Worm (Caenorhabditis elegans) whole organism, L4 larva: ENCODE data around the gene T18D3.9.

ENCODE experiments used
- F10B5.3 ChIP-seq: sonication (generic microtip); optimal IDR thresholded peaks from 2 replicates; lab custom pipeline; 2016; ENCODE audit warnings: mild to moderate bottlenecking, missing genetic modification characterization, missing compliant biosample characterization
- F26F4.8 ChIP-seq: fragments of 200-800 bp; sonication (Bioruptor generic); conservative IDR thresholded peaks from 2 replicates; pipeline ENCODE4 v1.3.6; 2022; ENCODE audit warnings: missing genetic modification characterization, missing compliant biosample characterization
- T20F7.1 ChIP-seq: fragments of 200-800 bp; sonication (Bioruptor generic); optimal IDR thresholded peaks from 2 replicates; lab custom pipeline; 2018; ENCODE audit warnings: mild to moderate bottlenecking, missing genetic modification characterization, missing compliant biosample characterization
- T26A8.4 ChIP-seq: fragments of 200-800 bp; sonication (Bioruptor generic); IDR thresholded peaks from 2 replicates; pipeline ENCODE4 v1.3.6; 2022; ENCODE audit warnings: missing genetic modification characterization, missing compliant biosample characterization
- ZK337.2 ChIP-seq: fragments of 200-800 bp; sonication (Bioruptor generic); IDR thresholded peaks from 2 replicates; pipeline ENCODE4 v1.3.6; 2022; ENCODE audit warnings: missing genetic modification reagents, missing genetic modification characterization, missing compliant biosample characterization
- aha-1 ChIP-seq: fragments of 150-350 bp; peaks from one replicate; lab custom pipeline; 2014; ENCODE audit warnings: missing biosample characterization, missing genetic modification characterization
- ceh-20 ChIP-seq: fragments of 200-800 bp; sonication (Bioruptor generic); IDR thresholded peaks from 2 replicates; pipeline ENCODE4 v1.3.6; 2022; ENCODE audit warnings: missing genetic modification reagents, missing genetic modification characterization, missing compliant biosample characterization
- daf-16 ChIP-seq, 3 experiments: sonication (generic microtip); optimal IDR thresholded peaks; 2 replicates each; lab custom pipeline; 2016 to 2017; ENCODE audit warnings: missing genetic modification characterization in 3 of 3, missing genetic modification reagents in 3 of 3, mild to moderate bottlenecking in 2 of 3, missing compliant biosample characterization in 2 of 3, missing biosample characterization in 1 of 3, moderate library complexity in 1 of 3
- daf-19 ChIP-seq: fragments of 200-800 bp; sonication (Bioruptor generic); conservative IDR thresholded peaks from 2 replicates; pipeline ENCODE4 v1.3.6; 2022; ENCODE audit warnings: missing genetic modification characterization, missing compliant biosample characterization
- dmd-6 ChIP-seq: fragments of 200-800 bp; sonication (Bioruptor generic); IDR thresholded peaks from 2 replicates; pipeline ENCODE4 v1.3.6; 2022; ENCODE audit warnings: missing genetic modification reagents, missing genetic modification characterization, missing compliant biosample characterization
- dmd-9 ChIP-seq: fragments of 200-800 bp; sonication (Bioruptor generic); IDR thresholded peaks from 2 replicates; pipeline ENCODE4 v1.3.6; 2022; ENCODE audit warnings: missing genetic modification reagents, missing genetic modification characterization, missing compliant biosample characterization
- egl-27 ChIP-seq: sonication (generic microtip); optimal IDR thresholded peaks from 3 replicates; lab custom pipeline; 2017; ENCODE audit warnings: missing biosample characterization, missing genetic modification reagents, missing genetic modification characterization
- fos-1 ChIP-seq: fragments of 150-350 bp; optimal IDR thresholded peaks from 2 replicates; lab custom pipeline; 2014; ENCODE audit warnings: missing biosample characterization, missing genetic modification characterization
- hlh-30 ChIP-seq: sonication (generic microtip); optimal IDR thresholded peaks from 2 replicates; lab custom pipeline; 2017; ENCODE audit warnings: antibody characterized with exemption, mild to moderate bottlenecking, missing genetic modification characterization, missing compliant biosample characterization; ENCODE audit not compliant: insufficient read depth
- hmg-1.1 ChIP-seq: fragments of 200-800 bp; sonication (Bioruptor generic); IDR thresholded peaks from 2 replicates; pipeline ENCODE4 v1.3.6; 2022; ENCODE audit warnings: missing genetic modification reagents, missing genetic modification characterization, missing compliant biosample characterization
- lim-7 ChIP-seq: fragments of 200-800 bp; sonication (Bioruptor generic); IDR thresholded peaks from 2 replicates; pipeline ENCODE4 v1.3.6; 2022; ENCODE audit warnings: missing genetic modification characterization, missing compliant biosample characterization
- lin-13 ChIP-seq: fragments of 150-350 bp; optimal IDR thresholded peaks from 2 replicates; lab custom pipeline; 2014; ENCODE audit warnings: missing biosample characterization, missing genetic modification reagents, missing genetic modification characterization
- lin-15B ChIP-seq: fragments of 150-350 bp; sonication (generic microtip); optimal IDR thresholded peaks from 3 replicates; lab custom pipeline; 2014; ENCODE audit warnings: missing biosample characterization, missing genetic modification characterization
- lin-29 ChIP-seq: fragments of 200-800 bp; sonication (Bioruptor generic); IDR thresholded peaks from 2 replicates; pipeline ENCODE4 v1.3.6; 2022; ENCODE audit warnings: missing genetic modification reagents, missing genetic modification characterization, missing compliant biosample characterization
- lin-38 ChIP-seq: fragments of 200-800 bp; sonication (Bioruptor generic); IDR thresholded peaks from 2 replicates; pipeline ENCODE4 v1.3.6; 2022; ENCODE audit warnings: missing genetic modification reagents, missing genetic modification characterization, missing compliant biosample characterization
- lir-3 ChIP-seq: sonication (generic microtip); optimal IDR thresholded peaks from 2 replicates; lab custom pipeline; 2016; ENCODE audit warnings: mild to moderate bottlenecking, missing genetic modification characterization, missing compliant biosample characterization
- madf-9 ChIP-seq: fragments of 200-800 bp; sonication (Bioruptor generic); conservative IDR thresholded peaks from 2 replicates; pipeline ENCODE4 v1.3.6; 2022; ENCODE audit warnings: missing genetic modification reagents, missing genetic modification characterization, missing compliant biosample characterization
- mdl-1 ChIP-seq, 2 experiments: fragments of 150-350 bp in 1 of 2; sonication (generic microtip) in 1 of 2; optimal IDR thresholded peaks; 2 replicates each; lab custom pipeline; 2014 to 2017; ENCODE audit warnings: missing biosample characterization in 2 of 2, missing genetic modification characterization in 2 of 2
- mes-2 ChIP-seq: sonication (generic microtip); optimal IDR thresholded peaks from 2 replicates; lab custom pipeline; 2016; ENCODE audit warnings: missing genotype, mild to moderate bottlenecking, missing genetic modification characterization, missing compliant biosample characterization; ENCODE audit not compliant: poor library complexity, severe bottlenecking
- mxl-3 ChIP-seq: fragments of 200-800 bp; sonication (Bioruptor generic); optimal IDR thresholded peaks from 2 replicates; lab custom pipeline; 2018; ENCODE audit warnings: mild to moderate bottlenecking, missing genetic modification characterization, missing compliant biosample characterization
- nhr-11 ChIP-seq: fragments of 150-350 bp; optimal IDR thresholded peaks from 2 replicates; lab custom pipeline; 2014; ENCODE audit warnings: missing biosample characterization, missing genetic modification characterization
- nhr-111 ChIP-seq: fragments of 200-800 bp; sonication (Bioruptor generic); optimal IDR thresholded peaks from 2 replicates; lab custom pipeline; 2018; ENCODE audit warnings: mild to moderate bottlenecking, missing genetic modification characterization, missing compliant biosample characterization
- nhr-28 ChIP-seq: fragments of 150-350 bp; optimal IDR thresholded peaks from 2 replicates; lab custom pipeline; 2014; ENCODE audit warnings: missing biosample characterization, missing genetic modification characterization
- nhr-42 ChIP-seq: fragments of 200-800 bp; sonication (Bioruptor generic); IDR thresholded peaks from 2 replicates; pipeline ENCODE4 v1.3.6; 2022; ENCODE audit warnings: missing genetic modification characterization, missing compliant biosample characterization
- nhr-6 ChIP-seq: fragments of 150-350 bp; optimal IDR thresholded peaks from 2 replicates; lab custom pipeline; 2014; ENCODE audit warnings: missing biosample characterization, missing genetic modification characterization
- nhr-76 ChIP-seq: fragments of 150-350 bp; optimal IDR thresholded peaks from 2 replicates; lab custom pipeline; 2014; ENCODE audit warnings: missing biosample characterization, missing genetic modification characterization
- pha-4 ChIP-seq, 2 experiments: fragments of 150-350 bp in 1 of 2; fragments of 200-800 bp in 1 of 2; sonication (Bioruptor generic) in 1 of 2; IDR thresholded peaks in 1 of 2; optimal IDR thresholded peaks in 1 of 2; 2 replicates each; pipeline versions ENCODE4 v1.3.6 to Lab custom; 2014 to 2022; ENCODE audit warnings: missing genetic modification characterization in 2 of 2, missing genetic modification reagents in 2 of 2, missing biosample characterization in 1 of 2, missing compliant biosample characterization in 1 of 2
- php-3 ChIP-seq: fragments of 200-800 bp; sonication (Bioruptor generic); IDR thresholded peaks from 2 replicates; pipeline ENCODE4 v1.3.6; 2022; ENCODE audit warnings: missing genetic modification reagents, missing genetic modification characterization, missing compliant biosample characterization
- saeg-2 ChIP-seq: fragments of 200-800 bp; sonication (Bioruptor generic); IDR thresholded peaks from 2 replicates; pipeline ENCODE4 v1.3.6; 2022; ENCODE audit warnings: missing genetic modification reagents, missing genetic modification characterization, missing compliant biosample characterization
- sdz-12 ChIP-seq: fragments of 200-800 bp; sonication (Bioruptor generic); optimal IDR thresholded peaks from 2 replicates; lab custom pipeline; 2018; ENCODE audit warnings: mild to moderate bottlenecking, missing genetic modification characterization, missing compliant biosample characterization
- snpc-4 ChIP-seq: fragments of 150-350 bp; optimal IDR thresholded peaks from 2 replicates; lab custom pipeline; 2014; ENCODE audit warnings: missing biosample characterization, missing genetic modification characterization
- spr-1 ChIP-seq: sonication (generic microtip); optimal IDR thresholded peaks from 2 replicates; lab custom pipeline; 2016; ENCODE audit warnings: mild to moderate bottlenecking, missing genetic modification characterization, missing compliant biosample characterization
- tra-1 ChIP-seq: fragments of 200-800 bp; sonication (Bioruptor generic); IDR thresholded peaks from 2 replicates; pipeline ENCODE4 v1.3.6; 2022; ENCODE audit warnings: missing genetic modification reagents, missing genetic modification characterization, missing compliant biosample characterization
- zag-1 ChIP-seq: fragments of 150-350 bp; optimal IDR thresholded peaks from 2 replicates; lab custom pipeline; 2014; ENCODE audit warnings: missing biosample characterization, missing genetic modification characterization
- ztf-7 ChIP-seq: fragments of 150-350 bp; optimal IDR thresholded peaks from 2 replicates; lab custom pipeline; 2014; ENCODE audit warnings: missing biosample characterization, missing genetic modification characterization

T18D3.9 gene

DNA sequence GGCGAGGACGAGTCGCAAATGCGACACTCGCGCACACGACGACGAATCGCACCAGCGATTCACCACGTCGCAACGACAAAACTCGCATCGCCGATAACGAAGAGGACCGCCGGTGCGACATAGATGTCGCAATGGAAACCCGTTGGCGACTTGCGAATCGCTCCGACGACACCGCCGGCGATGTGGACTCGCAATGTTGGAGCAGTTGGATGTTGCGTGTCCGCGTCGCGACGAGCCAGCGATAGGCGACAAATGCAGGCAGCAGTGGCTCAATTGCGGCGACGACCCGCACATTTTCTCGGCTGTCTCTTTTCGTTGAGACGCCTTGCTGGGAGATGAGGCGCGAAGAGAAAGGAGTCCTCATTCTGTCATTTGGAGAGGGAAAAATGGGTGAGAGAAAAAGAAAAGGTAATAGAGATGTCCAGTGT lies 2.1 kb downstream of the T18D3.9 start (continued):
- TF ChIP-seq nhr-11, result peak; percentile 2
- TF ChIP-seq nhr-6 (tag; lab: Kevin White, UChicago), result no peak
- TF ChIP-seq F26F4.8 (GFP tag; lab: Robert Waterston, UW), result no peak
- no peak for TF ChIP-seq ZK337.2 (GFP tag; lab: Robert Waterston, UW)
- TF ChIP-seq ceh-20, result peak; percentile 46; the same call in 1 of the 2 replicates
- TF ChIP-seq fos-1 (tag; lab: Kevin White, UChicago), result no peak
- peak; percentile 5 for TF ChIP-seq hlh-30 (tag; lab: Kevin White, UChicago)
- no peak for TF ChIP-seq lir-3 (tag; lab: Kevin White, UChicago)
- TF ChIP-seq ztf-7 (tag; lab: Kevin White, UChicago), result no peak
- 0 out of 2 replicates have a peak, but pooled peaks have one; percentile 57 for TF ChIP-seq tra-1 (GFP tag; lab: Robert Waterston, UW)
- TF ChIP-seq aha-1 (tag; lab: Kevin White, UChicago), result peak; percentile 73
- no peak for TF ChIP-seq snpc-4 (tag; lab: Kevin White, UChicago)
- TF ChIP-seq pha-4 (GFP tag; IDR thresholded peaks at IDR 0.05; lab: Robert Waterston, UW), result no peak
- no peak for TF ChIP-seq pha-4 (tag; optimal IDR thresholded peaks at IDR 0.05; lab: Kevin White, UChicago)
- no peak for TF ChIP-seq mdl-1 (tag; optimal IDR thresholded peaks at IDR 0.05; lab: Kevin White, UChicago)
- 0 out of 2 replicates have a peak, but pooled peaks have one; percentile 52 for TF ChIP-seq dmd-6 (GFP tag; lab: Robert Waterston, UW)
- TF ChIP-seq nhr-28 (tag; lab: Kevin White, UChicago), result peak; percentile 15
- no peak for TF ChIP-seq lin-29 (GFP tag; lab: Robert Waterston, UW)
- TF ChIP-seq zag-1 (tag; lab: Kevin White, UChicago), result no peak
- TF ChIP-seq lin-38 (GFP tag; lab: Robert Waterston, UW), result peak; percentile 49
- TF ChIP-seq egl-27, result no peak
- TF ChIP-seq spr-1 (tag; lab: Kevin White, UChicago), result no peak
- no peak for TF ChIP-seq nhr-42 (GFP tag; lab: Robert Waterston, UW)
- 0 out of 2 replicates have a peak, but pooled peaks have one; percentile 53 for TF ChIP-seq madf-9 (GFP tag; lab: Robert Waterston, UW)
- TF ChIP-seq daf-16 (GFP tag; optimal IDR thresholded peaks at IDR 0.05; lab: Kevin White, UChicago), result no peak
- TF ChIP-seq daf-16 (tag; optimal IDR thresholded peaks at IDR 0.05; lab: Kevin White, UChicago), result peak; percentile 4
- peak; percentile 47 for TF ChIP-seq mxl-3 (GFP tag; lab: Kevin White, UChicago)
- TF ChIP-seq dmd-9 (GFP tag; lab: Robert Waterston, UW), result no peak
- 0 out of 2 replicates have a peak, but pooled peaks have one; percentile 26 for TF ChIP-seq saeg-2 (GFP tag; lab: Robert Waterston, UW)
- TF ChIP-seq sdz-12, result no peak
- peak; percentile 58; the same call in 1 of the 2 replicates for TF ChIP-seq hmg-1.1 (GFP tag; lab: Robert Waterston, UW)
- TF ChIP-seq F10B5.3 (tag; lab: Kevin White, UChicago), result peak; percentile 10
- TF ChIP-seq lim-7 (GFP tag; lab: Robert Waterston, UW), result no peak
- TF ChIP-seq T26A8.4 (GFP tag; lab: Robert Waterston, UW), result peak; percentile 50
- no peak for TF ChIP-seq daf-19

DNA sequence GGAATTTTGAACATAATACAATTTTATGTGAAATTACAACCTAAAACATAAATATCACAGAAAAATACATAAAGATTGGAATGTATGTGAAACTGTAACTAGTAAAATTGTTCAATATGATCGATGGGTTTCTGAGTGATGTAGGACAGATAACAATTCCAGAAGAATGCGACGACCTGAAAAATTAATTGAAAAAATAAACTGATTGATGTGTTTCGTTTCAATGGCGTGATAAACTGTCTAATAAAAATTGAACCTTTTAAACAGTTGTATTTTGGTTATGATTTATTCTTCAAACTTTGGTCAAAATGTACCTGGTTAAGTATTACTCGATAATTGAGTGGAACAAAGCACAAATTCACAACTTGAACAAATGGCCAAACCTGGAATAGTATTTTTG lies 3.0 kb downstream of the T18D3.9 start:
- peak; percentile 59 for TF ChIP-seq dmd-6 (GFP tag; lab: Robert Waterston, UW)
- 0 out of 2 replicates have a peak, but pooled peaks have one; percentile 18 for TF ChIP-seq php-3 (GFP tag; lab: Robert Waterston, UW)
- TF ChIP-seq T20F7.1, result no peak
- no peak for TF ChIP-seq nhr-111 (GFP tag; lab: Kevin White, UChicago)
- TF ChIP-seq mdl-1 (tag; optimal IDR thresholded peaks at IDR 0.05; lab: Kevin White, UChicago), result no peak
- no peak for TF ChIP-seq nhr-11
- no peak for TF ChIP-seq mes-2
- TF ChIP-seq lin-13, result no peak
- peak; percentile 10 for TF ChIP-seq nhr-76
- TF ChIP-seq lin-15B (tag; lab: Kevin White, UChicago), result no peak
- no peak for TF ChIP-seq hlh-30 (tag; lab: Kevin White, UChicago)
